Fruit fly (Drosophila melanogaster) whole organism, embryonic: Measurements from ENCODE around the gene Usp8.

Source experiments
- Awh ChIP-seq: fragments of 200-800 bp; sonication (Bioruptor generic); IDR thresholded peaks from 2 replicates; pipeline ENCODE4, ENCODE4 v1.3.6; 2022; ENCODE audit warnings: missing biosample characterization, missing genetic modification characterization
- CG11695 ChIP-seq: fragments of 200-800 bp; sonication (Bioruptor generic); IDR thresholded peaks from 3 replicates; pipeline ENCODE4 v1.3.6; 2022; ENCODE audit warnings: missing biosample characterization, missing genetic modification characterization
- CG12155 ChIP-seq: fragments of 200-800 bp; sonication (Bioruptor generic); optimal IDR thresholded peaks from 3 replicates; lab custom pipeline; 2016; ENCODE audit warnings: missing biosample characterization, missing genetic modification characterization
- CG1529 ChIP-seq: fragments of 200-800 bp; sonication (Bioruptor generic); optimal IDR thresholded peaks from 3 replicates; lab custom pipeline; 2018; ENCODE audit warnings: missing biosample characterization, missing genetic modification characterization
- CG1602 ChIP-seq: fragments of 200-800 bp; sonication (Bioruptor generic); optimal IDR thresholded peaks from 3 replicates; lab custom pipeline; 2016; ENCODE audit warnings: missing biosample characterization, missing genetic modification characterization
- CG1647 ChIP-seq: fragments of 200-800 bp; sonication (Bioruptor generic); optimal IDR thresholded peaks from 3 replicates; lab custom pipeline; 2016; ENCODE audit warnings: missing biosample characterization, missing genetic modification characterization
- CG17361 ChIP-seq: fragments of 200-800 bp; sonication (Bioruptor generic); IDR thresholded peaks from 3 replicates; pipeline ENCODE4 v1.3.6; 2022; ENCODE audit warnings: missing biosample characterization, missing genetic modification characterization
- CG17829 ChIP-seq: fragments of 200-800 bp; optimal IDR thresholded peaks from 2 replicates; lab custom pipeline; 2019; ENCODE audit warnings: missing biosample characterization, mild to moderate bottlenecking, missing genetic modification characterization, moderate library complexity
- CG32767 ChIP-seq: fragments of 200-800 bp; sonication (Bioruptor generic); IDR thresholded peaks from 2 replicates; pipeline ENCODE4 v1.3.6; 2022; ENCODE audit warnings: missing biosample characterization, missing genetic modification characterization
- CG3726 ChIP-seq: fragments of 200-800 bp; sonication (Bioruptor generic); IDR thresholded peaks from 3 replicates; pipeline ENCODE4, ENCODE4 v1.3.6; 2022; ENCODE audit warnings: missing biosample characterization, missing genetic modification characterization
- CG3847 ChIP-seq: fragments of 200-800 bp; sonication (Bioruptor generic); IDR thresholded peaks from 2 replicates; pipeline ENCODE4 v1.3.6; 2022; ENCODE audit warnings: missing biosample characterization, missing genetic modification characterization
- CG4424 ChIP-seq: fragments of 200-800 bp; sonication (Bioruptor generic); optimal IDR thresholded peaks from 3 replicates; lab custom pipeline; 2016; ENCODE audit warnings: missing biosample characterization, missing genetic modification characterization
- CG4820 ChIP-seq: fragments of 200-800 bp; sonication (Bioruptor generic); optimal IDR thresholded peaks from 3 replicates; lab custom pipeline; 2016; ENCODE audit warnings: missing biosample characterization, missing genetic modification characterization
- CG6272 ChIP-seq: fragments of 200-800 bp; sonication (Bioruptor generic); IDR thresholded peaks from 2 replicates; pipeline ENCODE4 v1.3.6; 2022; ENCODE audit warnings: missing biosample characterization, missing genetic modification characterization
- CG6654 ChIP-seq: fragments of 200-800 bp; sonication (Bioruptor generic); optimal IDR thresholded peaks from 2 replicates; lab custom pipeline; 2017; ENCODE audit warnings: missing biosample characterization, mild to moderate bottlenecking, missing genetic modification characterization
- CG6791 ChIP-seq: fragments of 200-800 bp; sonication (Bioruptor generic); IDR thresholded peaks from 3 replicates; pipeline ENCODE4 v1.3.6; 2022; ENCODE audit warnings: missing biosample characterization, missing genetic modification characterization; ENCODE audit not compliant: partially characterized antibody
- CG7556 ChIP-seq: fragments of 200-800 bp; sonication (Bioruptor generic); optimal IDR thresholded peaks from 2 replicates; lab custom pipeline; 2017; ENCODE audit warnings: missing biosample characterization, mild to moderate bottlenecking, missing genetic modification characterization
- CG8281 ChIP-seq: fragments of 200-800 bp; sonication (Bioruptor generic); optimal IDR thresholded peaks from 2 replicates; lab custom pipeline; 2018; ENCODE audit warnings: missing biosample characterization, mild to moderate bottlenecking, missing genetic modification characterization, moderate library complexity
- CHES-1-like ChIP-seq: fragments of 200-800 bp; sonication (Bioruptor generic); optimal IDR thresholded peaks from 2 replicates; lab custom pipeline; 2016; ENCODE audit warnings: missing biosample characterization, missing genetic modification characterization
- Dad ChIP-seq: fragments of 200-800 bp; sonication (Bioruptor generic); optimal IDR thresholded peaks from 3 replicates; lab custom pipeline; 2016; ENCODE audit warnings: missing biosample characterization, missing genetic modification characterization
- ERR ChIP-seq: fragments of 200-800 bp; sonication (Bioruptor generic); optimal IDR thresholded peaks from 2 replicates; lab custom pipeline; 2016; ENCODE audit warnings: missing biosample characterization, missing genetic modification characterization
- Gsc ChIP-seq: fragments of 200-800 bp; sonication (Bioruptor generic); IDR thresholded peaks from 2 replicates; pipeline ENCODE4 v1.3.6; 2022; ENCODE audit warnings: missing biosample characterization, missing genetic modification characterization
- Hr3 ChIP-seq: fragments of 200-800 bp; sonication (Bioruptor generic); optimal IDR thresholded peaks from 3 replicates; lab custom pipeline; 2016; ENCODE audit warnings: missing biosample characterization, missing genetic modification characterization
- Max ChIP-seq: fragments of 200-800 bp; sonication (Bioruptor generic); optimal IDR thresholded peaks from 2 replicates; lab custom pipeline; 2016; ENCODE audit warnings: missing biosample characterization, mild to moderate bottlenecking, missing genetic modification characterization
- Meics ChIP-seq: fragments of 200-800 bp; sonication (Bioruptor generic); optimal IDR thresholded peaks from 2 replicates; lab custom pipeline; 2017; ENCODE audit warnings: missing biosample characterization, mild to moderate bottlenecking, missing genetic modification characterization
- Ptx1 ChIP-seq: fragments of 200-800 bp; sonication (Bioruptor generic); IDR thresholded peaks from 2 replicates; pipeline ENCODE4 v1.3.6; 2022; ENCODE audit warnings: missing biosample characterization, missing genetic modification characterization
- Sry-δ ChIP-seq: fragments of 200-800 bp; sonication (Bioruptor generic); optimal IDR thresholded peaks from 2 replicates; lab custom pipeline; 2016; ENCODE audit warnings: missing biosample characterization, missing genetic modification characterization
- ab ChIP-seq: fragments of 200-800 bp; sonication (Bioruptor generic); optimal IDR thresholded peaks from 2 replicates; lab custom pipeline; 2016; ENCODE audit warnings: missing biosample characterization, missing genetic modification characterization
- al ChIP-seq: fragments of 200-800 bp; sonication (Bioruptor generic); IDR thresholded peaks from 2 replicates; pipeline ENCODE4 v1.3.6; 2022; ENCODE audit warnings: missing biosample characterization, missing genetic modification characterization
- ato ChIP-seq: fragments of 200-800 bp; sonication (Bioruptor generic); IDR thresholded peaks from 2 replicates; pipeline ENCODE4 v1.3.6; 2022; ENCODE audit warnings: missing biosample characterization, missing genetic modification characterization; ENCODE audit not compliant: partially characterized antibody
- bbx ChIP-seq: fragments of 200-800 bp; sonication (Bioruptor generic); IDR thresholded peaks from 2 replicates; pipeline ENCODE4 v1.3.6; 2022; ENCODE audit warnings: missing biosample characterization, missing genetic modification characterization; ENCODE audit not compliant: partially characterized antibody
- bsh ChIP-seq, 2 experiments: fragments of 200-800 bp; sonication (Bioruptor generic); optimal IDR thresholded peaks; 2 replicates each; lab custom pipeline; 2017 to 2018; ENCODE audit warnings: mild to moderate bottlenecking in 2 of 2, missing biosample characterization in 2 of 2, missing genetic modification characterization in 2 of 2, moderate library complexity in 1 of 2
- chm ChIP-seq: fragments of 200-800 bp; sonication (Bioruptor generic); IDR thresholded peaks from 2 replicates; pipeline ENCODE4 v1.3.6; 2022; ENCODE audit warnings: missing biosample characterization, missing genetic modification characterization
- crp ChIP-seq, 2 experiments: fragments of 200-800 bp; sonication (Bioruptor generic); optimal IDR thresholded peaks; 2 replicates in 1 of 2; 3 replicates in 1 of 2; lab custom pipeline; 2017; ENCODE audit warnings: missing biosample characterization in 2 of 2, missing genetic modification characterization in 2 of 2, mild to moderate bottlenecking in 1 of 2, moderate library complexity in 1 of 2
- dmrt99B ChIP-seq: fragments of 200-800 bp; sonication (Bioruptor generic); optimal IDR thresholded peaks from 2 replicates; lab custom pipeline; 2018; ENCODE audit warnings: missing biosample characterization, mild to moderate bottlenecking, missing genetic modification characterization, moderate library complexity
- emc ChIP-seq: fragments of 200-800 bp; sonication (Bioruptor generic); optimal IDR thresholded peaks from 2 replicates; lab custom pipeline; 2016; ENCODE audit warnings: missing biosample characterization, missing genetic modification characterization
- ems ChIP-seq: fragments of 200-800 bp; sonication (Bioruptor generic); optimal IDR thresholded peaks from 3 replicates; lab custom pipeline; 2016; ENCODE audit warnings: missing biosample characterization, missing genetic modification characterization
- gsb-n ChIP-seq: fragments of 200-800 bp; sonication (Bioruptor generic); optimal IDR thresholded peaks from 3 replicates; lab custom pipeline; 2018; ENCODE audit warnings: missing biosample characterization, mild to moderate bottlenecking, missing genetic modification characterization
- h ChIP-seq: fragments of >200 bp; optimal IDR thresholded peaks from 2 replicates; lab custom pipeline; 2017
- her ChIP-seq: fragments of 200-800 bp; sonication (Bioruptor generic); optimal IDR thresholded peaks from 2 replicates; lab custom pipeline; 2016; ENCODE audit warnings: missing biosample characterization, missing genetic modification characterization
- jigr1 ChIP-seq: fragments of 200-800 bp; sonication (Bioruptor generic); IDR thresholded peaks from 3 replicates; pipeline ENCODE4 v1.3.6; 2022; ENCODE audit warnings: missing biosample characterization, missing genetic modification characterization
- jumu ChIP-seq: fragments of 200-800 bp; sonication (Bioruptor generic); optimal IDR thresholded peaks from 3 replicates; lab custom pipeline; 2016; ENCODE audit warnings: missing biosample characterization, missing genetic modification characterization
- ken ChIP-seq: fragments of 200-800 bp; sonication (Bioruptor generic); IDR thresholded peaks from 3 replicates; pipeline ENCODE4 v1.3.6; 2022; ENCODE audit warnings: missing biosample characterization, missing genetic modification characterization
- onecut ChIP-seq: fragments of 200-800 bp; sonication (Bioruptor generic); IDR thresholded peaks from 2 replicates; pipeline ENCODE4 v1.3.6; 2022; ENCODE audit warnings: missing biosample characterization, missing genetic modification characterization
- otp ChIP-seq: fragments of 200-800 bp; sonication (Bioruptor generic); IDR thresholded peaks from 3 replicates; pipeline ENCODE4, ENCODE4 v1.3.6; 2022; ENCODE audit warnings: missing biosample characterization, missing genetic modification characterization
- phol ChIP-seq: fragments of 200-800 bp; sonication (Bioruptor generic); optimal IDR thresholded peaks from 3 replicates; lab custom pipeline; 2018; ENCODE audit warnings: missing biosample characterization, mild to moderate bottlenecking, missing genetic modification characterization, moderate library complexity
- sens ChIP-seq: fragments of 200-800 bp; sonication (Bioruptor generic); peaks from one replicate; lab custom pipeline; 2016; ENCODE audit warnings: missing biosample characterization, missing genetic modification characterization
- so ChIP-seq: fragments of 200-800 bp; sonication (Bioruptor generic); IDR thresholded peaks from 3 replicates; pipeline ENCODE4 v1.3.6; 2022; ENCODE audit warnings: missing biosample characterization, missing genetic modification characterization
- stc ChIP-seq: fragments of 200-800 bp; sonication (Bioruptor generic); IDR thresholded peaks from 2 replicates; pipeline ENCODE4 v1.3.6; 2022; ENCODE audit warnings: missing biosample characterization, missing genetic modification characterization
- tgo ChIP-seq: fragments of 200-800 bp; sonication (Bioruptor generic); IDR thresholded peaks from 3 replicates; pipeline ENCODE4 v1.3.6; 2022; ENCODE audit warnings: missing biosample characterization, missing genetic modification characterization
- twi ChIP-seq: fragments of 200-800 bp; optimal IDR thresholded peaks from 2 replicates; lab custom pipeline; 2019; ENCODE audit warnings: missing biosample characterization, mild to moderate bottlenecking, missing genetic modification characterization, moderate library complexity
- tx ChIP-seq: fragments of 200-800 bp; sonication (Bioruptor generic); optimal IDR thresholded peaks from 2 replicates; lab custom pipeline; 2016; ENCODE audit warnings: missing biosample characterization, missing genetic modification characterization
- vnd ChIP-seq: fragments of 200-800 bp; sonication (Bioruptor generic); IDR thresholded peaks from 3 replicates; pipeline ENCODE4 v1.3.6; 2022; ENCODE audit warnings: missing biosample characterization, missing genetic modification characterization; ENCODE audit not compliant: partially characterized antibody

The Usp8 gene

dm6 chr3R:21133951-21134350 is at the start of gene Usp8 (continued):
- TF ChIP-seq Awh (no peak), onecut (no peak), CG17829 (peak; percentile 23), CG8281 (tag; lab: Kevin White, UChicago) (no peak), Dad (no peak), Sry-δ (GFP tag; lab: Kevin White, UChicago) (no peak), stc (GFP tag; lab: Robert Waterston, UW) (no peak), ab (GFP tag; lab: Kevin White, UChicago) (no peak), Hr3 (GFP tag; lab: Kevin White, UChicago) (peak; percentile 29), CG3726 (no peak), CG1529 (no peak), CG17361 (GFP tag; lab: Robert Waterston, UW) (no peak; the same call in 1 of the 3 replicates), phol (tag; lab: Kevin White, UChicago) (peak; percentile 68), otp (GFP tag; lab: Robert Waterston, UW) (no peak), CG6791 (GFP tag; lab: Robert Waterston, UW) (no peak), dmrt99B (no peak), CG11695 (no peak), twi (tag; lab: Kevin White, UChicago) (peak; percentile 2), chm (no peak), gsb-n (no peak), CG12155 (GFP tag; lab: Kevin White, UChicago) (no peak), ken (no peak), CG6654 (GFP tag; lab: Kevin White, UChicago) (no peak), ems (GFP tag; lab: Kevin White, UChicago) (no peak), CG32767 (GFP tag; lab: Robert Waterston, UW) (no peak), Max (no peak), CG1602 (no peak), tx (GFP tag; lab: Kevin White, UChicago) (no peak), CG1647 (GFP tag; lab: Kevin White, UChicago) (no peak), sens (peak; percentile 18), Gsc (GFP tag; lab: Robert Waterston, UW) (no peak), crp (GFP tag; optimal IDR thresholded peaks at IDR 0.05; lab: Kevin White, UChicago) (peak in 1 of 2 experiments; percentile 74), ERR (GFP tag; lab: Kevin White, UChicago) (no peak), ato (no peak), CG7556 (GFP tag; lab: Kevin White, UChicago) (peak; percentile 43), so (GFP tag; lab: Robert Waterston, UW) (no peak), tgo (GFP tag; lab: Robert Waterston, UW) (no peak), CG6272 (GFP tag; lab: Robert Waterston, UW) (no peak), h (lab: Kevin White, UChicago) (no peak), Meics (GFP tag; lab: Kevin White, UChicago) (no peak), CG3847 (GFP tag; lab: Robert Waterston, UW) (0 out of 2 replicates have a peak, but pooled peaks have one; percentile 25), bbx (GFP tag; lab: Robert Waterston, UW) (no peak), Ptx1 (GFP tag; lab: Robert Waterston, UW) (peak; percentile 25; the same call in 1 of the 2 replicates), emc (GFP tag; lab: Kevin White, UChicago) (no peak), al (GFP tag; lab: Robert Waterston, UW) (no peak), vnd (GFP tag; lab: Robert Waterston, UW) (no peak), bsh (GFP tag; optimal IDR thresholded peaks at IDR 0.05; lab: Kevin White, UChicago) (no peak), jumu (GFP tag; lab: Kevin White, UChicago) (no peak), CHES-1-like (no peak), CG4820 (no peak), CG4424 (GFP tag; lab: Kevin White, UChicago) (no peak), her (GFP tag; lab: Kevin White, UChicago) (no peak), jigr1 (GFP tag; lab: Robert Waterston, UW) (no peak)
